Fruit fly (Drosophila melanogaster) whole organism, embryonic: ENCODE data around the gene TTLL6B.

Source experiments
- B-H2 ChIP-seq: fragments of 200-800 bp; sonication (Bioruptor generic); optimal IDR thresholded peaks from 2 replicates; lab custom pipeline; 2018; ENCODE audit warnings: missing biosample characterization, mild to moderate bottlenecking, missing genetic modification characterization
- CG11456 ChIP-seq: fragments of 200-800 bp; sonication (Bioruptor generic); IDR thresholded peaks from 3 replicates; pipeline ENCODE4 v1.3.6; 2022; ENCODE audit warnings: missing biosample characterization, missing genetic modification characterization
- CG11696 ChIP-seq: fragments of 200-800 bp; sonication (Bioruptor generic); IDR thresholded peaks from 2 replicates; pipeline ENCODE4 v1.3.6; 2022; ENCODE audit warnings: missing biosample characterization, missing genetic modification characterization
- CG12104 ChIP-seq: fragments of 200-800 bp; sonication (Bioruptor generic); optimal IDR thresholded peaks from 3 replicates; lab custom pipeline; 2016; ENCODE audit warnings: missing biosample characterization, missing genetic modification characterization
- CG12299 ChIP-seq: fragments of 200-800 bp; sonication (Bioruptor generic); optimal IDR thresholded peaks from 2 replicates; lab custom pipeline; 2018; ENCODE audit warnings: missing biosample characterization, mild to moderate bottlenecking, missing genetic modification characterization
- CG13624 ChIP-seq: fragments of 200-800 bp; sonication (Bioruptor generic); optimal IDR thresholded peaks from 2 replicates; lab custom pipeline; 2016; ENCODE audit warnings: missing biosample characterization, missing genetic modification characterization
- CG15514 ChIP-seq: fragments of 200-800 bp; sonication (Bioruptor generic); optimal IDR thresholded peaks from 3 replicates; lab custom pipeline; 2017; ENCODE audit warnings: missing biosample characterization, missing genetic modification characterization, mild to moderate bottlenecking, moderate library complexity, missing genetic modification reagents
- CG15601 ChIP-seq: fragments of 200-800 bp; sonication (Bioruptor generic); optimal IDR thresholded peaks from 3 replicates; lab custom pipeline; 2019; ENCODE audit warnings: missing biosample characterization, mild to moderate bottlenecking, missing genetic modification characterization, moderate library complexity
- CG17328 ChIP-seq: fragments of 200-800 bp; sonication (Bioruptor generic); IDR thresholded peaks from 2 replicates; pipeline ENCODE4 v1.3.6; 2022; ENCODE audit warnings: missing biosample characterization, missing genetic modification characterization
- CG1792 ChIP-seq: fragments of 200-800 bp; sonication (Bioruptor generic); optimal IDR thresholded peaks from 2 replicates; lab custom pipeline; 2016; ENCODE audit warnings: missing biosample characterization, missing genetic modification characterization
- CG18011 ChIP-seq: fragments of 200-800 bp; sonication (Bioruptor generic); optimal IDR thresholded peaks from 2 replicates; lab custom pipeline; 2017; ENCODE audit warnings: missing biosample characterization, missing genetic modification characterization, mild to moderate bottlenecking, moderate library complexity, missing genotype
- CG2120 ChIP-seq: fragments of 200-800 bp; sonication (Bioruptor generic); optimal IDR thresholded peaks from 3 replicates; lab custom pipeline; 2016; ENCODE audit warnings: missing biosample characterization, missing genetic modification characterization
- CG7372 ChIP-seq: fragments of 200-800 bp; sonication (Bioruptor generic); IDR thresholded peaks from 2 replicates; pipeline ENCODE4 v1.3.6; 2022; ENCODE audit warnings: missing biosample characterization, missing genetic modification characterization
- CG7963 ChIP-seq: fragments of 200-800 bp; sonication (Bioruptor generic); IDR thresholded peaks from 3 replicates; pipeline ENCODE4 v1.3.6; 2022; ENCODE audit warnings: missing biosample characterization, missing genetic modification characterization; ENCODE audit not compliant: partially characterized antibody
- CG7987 ChIP-seq: fragments of 200-800 bp; sonication (Bioruptor generic); optimal IDR thresholded peaks from 2 replicates; lab custom pipeline; 2018; ENCODE audit warnings: missing biosample characterization, mild to moderate bottlenecking, missing genetic modification characterization, moderate library complexity
- CTCF ChIP-seq: fragments of 200-800 bp; sonication (Bioruptor generic); optimal IDR thresholded peaks from 2 replicates; lab custom pipeline; 2017; ENCODE audit warnings: missing biosample characterization, mild to moderate bottlenecking, missing genetic modification characterization, moderate library complexity
- Camta ChIP-seq: fragments of 200-800 bp; sonication (Bioruptor generic); optimal IDR thresholded peaks from 2 replicates; lab custom pipeline; 2016; ENCODE audit warnings: missing biosample characterization, missing genetic modification characterization
- D19A ChIP-seq: fragments of 200-800 bp; optimal IDR thresholded peaks from 3 replicates; lab custom pipeline; 2019; ENCODE audit warnings: missing biosample characterization, mild to moderate bottlenecking, missing genetic modification characterization, moderate library complexity
- D19B ChIP-seq: fragments of 200-800 bp; sonication (Bioruptor generic); optimal IDR thresholded peaks from 2 replicates; lab custom pipeline; 2017; ENCODE audit warnings: missing biosample characterization, mild to moderate bottlenecking, missing genetic modification characterization
- Dll ChIP-seq: fragments of 200-800 bp; sonication (Bioruptor generic); IDR thresholded peaks from 4 replicates; pipeline ENCODE4 v1.3.6; 2022; ENCODE audit warnings: missing biosample characterization, missing genetic modification characterization; ENCODE audit not compliant: partially characterized antibody
- Doc2 ChIP-seq: fragments of 200-800 bp; sonication (Bioruptor generic); IDR thresholded peaks from 2 replicates; pipeline ENCODE4 v1.3.6; 2022; ENCODE audit warnings: missing biosample characterization, missing genetic modification characterization
- Ets65A ChIP-seq: fragments of 200-800 bp; sonication (Bioruptor generic); peaks from one replicate; lab custom pipeline; 2016; ENCODE audit warnings: missing biosample characterization, missing genetic modification characterization
- Hand ChIP-seq: fragments of 200-800 bp; sonication (Bioruptor generic); optimal IDR thresholded peaks from 2 replicates; lab custom pipeline; 2017; ENCODE audit warnings: mild to moderate bottlenecking, missing biosample characterization, missing genetic modification reagents, missing genetic modification characterization
- Meics ChIP-seq: fragments of 200-800 bp; sonication (Bioruptor generic); optimal IDR thresholded peaks from 2 replicates; lab custom pipeline; 2017; ENCODE audit warnings: missing biosample characterization, mild to moderate bottlenecking, missing genetic modification characterization
- Oli ChIP-seq: fragments of 200-800 bp; sonication (Bioruptor generic); optimal IDR thresholded peaks from 2 replicates; lab custom pipeline; 2018; ENCODE audit warnings: missing biosample characterization, mild to moderate bottlenecking, missing genetic modification characterization, moderate library complexity
- Ptx1 ChIP-seq: fragments of 200-800 bp; sonication (Bioruptor generic); IDR thresholded peaks from 2 replicates; pipeline ENCODE4 v1.3.6; 2022; ENCODE audit warnings: missing biosample characterization, missing genetic modification characterization
- Spps ChIP-seq: fragments of 200-800 bp; sonication (Bioruptor generic); optimal IDR thresholded peaks from 2 replicates; lab custom pipeline; 2018; ENCODE audit warnings: missing biosample characterization, mild to moderate bottlenecking, missing genetic modification characterization
- Stat92E ChIP-seq, 3 experiments: fragments of >200 bp in 2 of 3; fragments of 200-800 bp in 1 of 3; sonication (Bioruptor generic) in 1 of 3; optimal IDR thresholded peaks; 2 replicates each; lab custom pipeline; 2017 to 2019; ENCODE audit warnings: missing biosample characterization in 3 of 3, missing genetic modification characterization in 3 of 3, mild to moderate bottlenecking in 1 of 3, moderate library complexity in 1 of 3
- Trl ChIP-seq, 3 experiments: fragments of >200 bp in 2 of 3; fragments of 200-800 bp in 1 of 3; sonication (Bioruptor generic) in 1 of 3; optimal IDR thresholded peaks; 2 replicates in 1 of 3; 3 replicates in 2 of 3; lab custom pipeline; 2016 to 2017; ENCODE audit warnings: missing biosample characterization in 1 of 3, missing genetic modification characterization in 1 of 3
- Xrp1 ChIP-seq: fragments of 200-800 bp; sonication (Bioruptor generic); IDR thresholded peaks from 2 replicates; pipeline ENCODE4 v1.3.6; 2022; ENCODE audit warnings: missing biosample characterization, missing genetic modification characterization
- bowl ChIP-seq: fragments of 200-800 bp; sonication (Bioruptor generic); IDR thresholded peaks from 2 replicates; pipeline ENCODE4 v1.3.6; 2022; ENCODE audit warnings: missing biosample characterization, missing genetic modification characterization
- ci ChIP-seq: fragments of 200-800 bp; sonication (Bioruptor generic); IDR thresholded peaks from 3 replicates; pipeline ENCODE4 v1.3.6; 2022; ENCODE audit warnings: missing biosample characterization, missing genetic modification characterization
- crc ChIP-seq: fragments of 200-800 bp; sonication (Bioruptor generic); optimal IDR thresholded peaks from 2 replicates; lab custom pipeline; 2016; ENCODE audit warnings: missing biosample characterization, missing genetic modification characterization
- dan ChIP-seq: fragments of 200-800 bp; sonication (Bioruptor generic); IDR thresholded peaks from 2 replicates; pipeline ENCODE4 v1.3.6; 2022; ENCODE audit warnings: missing biosample characterization, missing genetic modification characterization
- fu2 ChIP-seq: fragments of 200-800 bp; sonication (Bioruptor generic); optimal IDR thresholded peaks from 2 replicates; lab custom pipeline; 2016; ENCODE audit warnings: missing biosample characterization, missing genetic modification characterization
- gce ChIP-seq: fragments of 200-800 bp; sonication (Bioruptor generic); IDR thresholded peaks from 3 replicates; pipeline ENCODE4 v1.3.6; 2022; ENCODE audit warnings: missing biosample characterization, missing genetic modification characterization
- hkb ChIP-seq, 2 experiments: fragments of 200-800 bp in 1 of 2; fragments of >200 bp in 1 of 2; sonication (Bioruptor generic) in 1 of 2; IDR thresholded peaks in 1 of 2; optimal IDR thresholded peaks in 1 of 2; 2 replicates each; pipeline versions ENCODE4 v1.3.6 to Lab custom; 2017 to 2022; ENCODE audit warnings: missing biosample characterization in 1 of 2, missing genetic modification characterization in 1 of 2
- ind ChIP-seq: fragments of 200-800 bp; sonication (Bioruptor generic); optimal IDR thresholded peaks from 3 replicates; lab custom pipeline; 2016; ENCODE audit warnings: missing biosample characterization, missing genetic modification characterization
- klu ChIP-seq: fragments of 200-800 bp; sonication (Bioruptor generic); IDR thresholded peaks from 2 replicates; pipeline ENCODE4 v1.3.6; 2022; ENCODE audit warnings: missing biosample characterization, missing genetic modification characterization
- lmd ChIP-seq: fragments of 200-800 bp; sonication (Bioruptor generic); IDR thresholded peaks from 2 replicates; pipeline ENCODE4 v1.3.6; 2022; ENCODE audit warnings: missing biosample characterization, missing genetic modification characterization
- mam ChIP-seq: fragments of 200-800 bp; sonication (Bioruptor generic); optimal IDR thresholded peaks from 3 replicates; lab custom pipeline; 2016; ENCODE audit warnings: missing biosample characterization, missing genetic modification characterization
- p53 ChIP-seq: fragments of 200-800 bp; sonication (Bioruptor generic); optimal IDR thresholded peaks from 2 replicates; lab custom pipeline; 2016; ENCODE audit warnings: missing biosample characterization, missing genetic modification characterization
- pb ChIP-seq: fragments of 200-800 bp; sonication (Bioruptor generic); optimal IDR thresholded peaks from 3 replicates; lab custom pipeline; 2016; ENCODE audit warnings: missing biosample characterization, missing genetic modification characterization
- row ChIP-seq: fragments of 200-800 bp; sonication (Bioruptor generic); IDR thresholded peaks from 3 replicates; pipeline ENCODE4 v1.3.6; 2022; ENCODE audit warnings: missing biosample characterization, missing genetic modification characterization
- scrt ChIP-seq: fragments of 200-800 bp; sonication (Bioruptor generic); optimal IDR thresholded peaks from 2 replicates; lab custom pipeline; 2018; ENCODE audit warnings: missing biosample characterization, mild to moderate bottlenecking, missing genetic modification characterization, moderate library complexity
- sens ChIP-seq: fragments of 200-800 bp; sonication (Bioruptor generic); peaks from one replicate; lab custom pipeline; 2016; ENCODE audit warnings: missing biosample characterization, missing genetic modification characterization
- sisA ChIP-seq: fragments of 200-800 bp; sonication (Bioruptor generic); IDR thresholded peaks from 2 replicates; pipeline ENCODE4 v1.3.6; 2022; ENCODE audit warnings: missing biosample characterization, missing genetic modification characterization
- ttk ChIP-seq: fragments of 200-800 bp; sonication (Bioruptor generic); IDR thresholded peaks from 2 replicates; pipeline ENCODE4 v2.1.2; 2022; ENCODE audit warnings: missing biosample characterization, missing genetic modification characterization
- vvl ChIP-seq: fragments of 200-800 bp; sonication (Bioruptor generic); IDR thresholded peaks from 2 replicates; pipeline ENCODE4 v1.3.6; 2022; ENCODE audit warnings: missing biosample characterization, missing genetic modification characterization

TTLL6B gene

DNA sequence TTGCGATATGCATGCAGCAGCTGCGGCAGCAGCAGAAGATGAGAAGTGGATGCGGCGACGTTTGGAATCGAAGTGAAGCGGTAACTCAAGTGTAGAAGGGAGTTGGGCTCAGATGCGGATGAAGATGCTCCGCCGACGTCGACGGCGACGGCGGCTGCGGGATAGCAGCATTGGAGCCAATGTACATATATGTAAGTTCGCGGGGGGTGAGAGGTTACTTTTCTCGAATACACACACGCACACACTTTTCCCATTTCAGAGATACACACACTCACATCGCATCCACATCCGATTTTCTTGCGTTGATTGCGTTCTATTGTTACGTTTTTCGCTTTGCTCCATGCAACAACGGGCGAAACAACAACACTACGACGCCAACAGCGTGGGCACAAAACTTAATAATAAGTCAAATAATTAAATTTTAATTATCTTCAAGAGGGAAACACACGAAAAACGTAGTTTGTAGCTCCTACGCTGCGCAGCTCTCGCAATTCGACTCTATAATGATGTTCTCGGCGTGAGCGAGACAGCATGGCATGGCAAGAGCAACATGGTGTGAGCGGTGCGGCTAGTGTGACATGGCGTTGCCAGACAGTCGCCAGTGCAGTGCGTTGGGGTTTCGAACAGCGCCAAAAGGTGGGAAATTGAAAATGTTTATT is 5.9 kb downstream of the TTLL6B start, which contains the start of gene CG18766 (continued):
- no peak for TF ChIP-seq CG12299 (tag; lab: Kevin White, UChicago)
- peak; percentile 41 for TF ChIP-seq Ets65A (GFP tag; lab: Kevin White, UChicago)
- TF ChIP-seq CTCF, result peak; percentile 73
- peak; percentile 54 for TF ChIP-seq mam (GFP tag; lab: Kevin White, UChicago)
- peak; percentile 71 for TF ChIP-seq CG13624
- no peak for TF ChIP-seq bowl
- no peak for TF ChIP-seq ttk (GFP tag; lab: Robert Waterston, UW)
- TF ChIP-seq CG7987, result peak; percentile 6
- peak in 1 of 2 experiments; percentile 59 for TF ChIP-seq Trl (optimal IDR thresholded peaks at IDR 0.05; lab: Kevin White, UChicago)
- peak; percentile 50 for TF ChIP-seq Trl (GFP tag; optimal IDR thresholded peaks at IDR 0.05; lab: Kevin White, UChicago)
- TF ChIP-seq lmd (GFP tag; lab: Robert Waterston, UW), result peak; percentile 34; the same call in 1 of the 2 replicates
- TF ChIP-seq Camta (GFP tag; lab: Kevin White, UChicago), result peak; percentile 13
- no peak for TF ChIP-seq Oli (tag; lab: Kevin White, UChicago)
- no peak for TF ChIP-seq Meics (GFP tag; lab: Kevin White, UChicago)
- peak; percentile 20 for TF ChIP-seq B-H2 (GFP tag; lab: Kevin White, UChicago)
- peak; percentile 53 for TF ChIP-seq vvl (GFP tag; lab: Robert Waterston, UW)
- 0 out of 3 replicates have a peak, but pooled peaks have one; percentile 13 for TF ChIP-seq gce (GFP tag; lab: Robert Waterston, UW)
- peak; percentile 3 for TF ChIP-seq Spps (tag; lab: Kevin White, UChicago)
- TF ChIP-seq CG11456 (GFP tag; lab: Robert Waterston, UW), result 0 out of 3 replicates have a peak, but pooled peaks have one; percentile 6
- TF ChIP-seq CG18011, result peak; percentile 12
- TF ChIP-seq CG1792 (GFP tag; lab: Kevin White, UChicago), result peak; percentile 5
- TF ChIP-seq scrt (GFP tag; lab: Kevin White, UChicago), result peak; percentile 99
- peak; percentile 28; the same call in 1 of the 2 replicates for TF ChIP-seq Ptx1 (GFP tag; lab: Robert Waterston, UW)
- peak in 1 of 3 experiments; percentile 32 for TF ChIP-seq Stat92E (GFP tag; optimal IDR thresholded peaks at IDR 0.05; lab: Kevin White, UChicago)
- TF ChIP-seq dan (GFP tag; lab: Robert Waterston, UW), result no peak
- peak; percentile 57 for TF ChIP-seq sens
- TF ChIP-seq Hand (GFP tag; lab: Kevin White, UChicago), result no peak
- no peak for TF ChIP-seq p53
- TF ChIP-seq crc (GFP tag; lab: Kevin White, UChicago), result no peak
- TF ChIP-seq CG2120 (GFP tag; lab: Kevin White, UChicago), result peak; percentile 37
- TF ChIP-seq CG15514 (GFP tag; lab: Kevin White, UChicago), result peak; percentile 64
- peak; percentile 15 for TF ChIP-seq fu2
- TF ChIP-seq CG7372 (GFP tag; lab: Robert Waterston, UW), result no peak
- TF ChIP-seq pb (GFP tag; lab: Kevin White, UChicago), result peak; percentile 56

DNA sequence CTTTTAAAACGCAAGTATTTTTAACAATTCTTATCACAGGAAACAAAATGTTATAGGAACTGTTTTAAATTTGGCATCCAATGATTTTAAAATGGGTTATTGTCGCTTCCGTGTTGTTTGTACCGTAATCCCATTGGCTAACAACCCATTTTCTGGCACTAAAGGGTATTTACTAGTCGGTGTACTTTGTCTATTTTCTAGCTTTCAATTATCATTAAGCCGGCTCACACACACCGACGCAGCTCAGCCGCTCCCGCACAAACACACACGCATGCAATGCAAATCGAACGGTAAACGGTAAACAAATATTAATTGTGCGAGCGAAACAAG is 6.4 kb downstream of the TTLL6B start:
- TF ChIP-seq ci (0 out of 3 replicates have a peak, but pooled peaks have one; percentile 16), row (GFP tag; lab: Robert Waterston, UW) (peak; percentile 26; the same call in 2 of the 3 replicates), Dll (no peak), D19A (tag; lab: Kevin White, UChicago) (peak; percentile 97), CG11696 (0 out of 2 replicates have a peak, but pooled peaks have one; percentile 8), klu (GFP tag; lab: Robert Waterston, UW) (no peak), sens (peak; percentile 82), hkb (optimal IDR thresholded peaks at IDR 0.05; lab: Kevin White, UChicago) (no peak), hkb (GFP tag; IDR thresholded peaks at IDR 0.05; lab: Robert Waterston, UW) (0 out of 2 replicates have a peak, but pooled peaks have one; percentile 18), Doc2 (no peak), CG15601 (tag; lab: Kevin White, UChicago) (peak; percentile 9), ind (GFP tag; lab: Kevin White, UChicago) (no peak), CG7963 (GFP tag; lab: Robert Waterston, UW) (no peak), Xrp1 (GFP tag; lab: Robert Waterston, UW) (peak; percentile 35; the same call in 1 of the 2 replicates), CG17328 (GFP tag; lab: Robert Waterston, UW) (peak; percentile 42; the same call in 1 of the 2 replicates), D19B (peak; percentile 16), sisA (GFP tag; lab: Robert Waterston, UW) (no peak), CG12104 (GFP tag; lab: Kevin White, UChicago) (no peak)
